Worm (Caenorhabditis elegans) whole organism, L4 larva: ENCODE data around the gene C29A12.6.

Experiments
- F10B5.3 ChIP-seq: sonication (generic microtip); optimal IDR thresholded peaks from 2 replicates; lab custom pipeline; 2016; ENCODE audit warnings: mild to moderate bottlenecking, missing genetic modification characterization, missing compliant biosample characterization
- F49E8.2 ChIP-seq: sonication (generic microtip); optimal IDR thresholded peaks from 2 replicates; lab custom pipeline; 2016; ENCODE audit warnings: missing compliant biosample characterization, mild to moderate bottlenecking, missing genetic modification characterization, borderline replicate concordance
- R02D3.7 ChIP-seq: fragments of 150-350 bp; sonication (generic microtip); optimal IDR thresholded peaks from 3 replicates; lab custom pipeline; 2014; ENCODE audit warnings: missing biosample characterization, missing genetic modification characterization
- T26A8.4 ChIP-seq: fragments of 200-800 bp; sonication (Bioruptor generic); IDR thresholded peaks from 2 replicates; pipeline ENCODE4 v1.3.6; 2022; ENCODE audit warnings: missing genetic modification characterization, missing compliant biosample characterization
- Y48G9A.11 ChIP-seq: fragments of 200-800 bp; sonication (Bioruptor generic); IDR thresholded peaks from 2 replicates; pipeline ENCODE4 v1.3.6; 2022; ENCODE audit warnings: missing genetic modification reagents, missing genetic modification characterization, missing compliant biosample characterization
- aly-2 ChIP-seq: sonication (generic microtip); optimal IDR thresholded peaks from 2 replicates; lab custom pipeline; 2018; ENCODE audit warnings: missing biosample characterization, missing genetic modification characterization
- ceh-32 ChIP-seq: sonication (generic microtip); optimal IDR thresholded peaks from 2 replicates; lab custom pipeline; 2016; ENCODE audit warnings: mild to moderate bottlenecking, missing genetic modification characterization, missing compliant biosample characterization; ENCODE audit not compliant: poor library complexity
- ceh-62 ChIP-seq: sonication (generic microtip); optimal IDR thresholded peaks from 2 replicates; lab custom pipeline; 2017; ENCODE audit warnings: missing biosample characterization, missing genetic modification characterization
- ceh-82 ChIP-seq: sonication (generic microtip); optimal IDR thresholded peaks from 2 replicates; lab custom pipeline; 2017; ENCODE audit warnings: missing biosample characterization, missing genetic modification characterization
- ces-1 ChIP-seq: fragments of 150-350 bp; sonication (generic microtip); optimal IDR thresholded peaks from 4 replicates; lab custom pipeline; 2014; ENCODE audit warnings: missing biosample characterization, missing genetic modification reagents, missing genetic modification characterization
- cey-2 ChIP-seq: sonication (generic microtip); optimal IDR thresholded peaks from 3 replicates; lab custom pipeline; 2017; ENCODE audit warnings: missing genetic modification characterization, mild to moderate bottlenecking, missing compliant biosample characterization, antibody characterized with exemption, borderline replicate concordance; ENCODE audit not compliant: insufficient read depth
- ctbp-1 ChIP-seq: fragments of 200-800 bp; sonication (Bioruptor generic); IDR thresholded peaks from 2 replicates; pipeline ENCODE4 v1.3.6; 2022; ENCODE audit warnings: missing genetic modification reagents, missing genetic modification characterization, missing compliant biosample characterization
- daf-19 ChIP-seq: fragments of 200-800 bp; sonication (Bioruptor generic); conservative IDR thresholded peaks from 2 replicates; pipeline ENCODE4 v1.3.6; 2022; ENCODE audit warnings: missing genetic modification characterization, missing compliant biosample characterization
- daf-8 ChIP-seq: fragments of 200-800 bp; sonication (Bioruptor generic); IDR thresholded peaks from 2 replicates; pipeline ENCODE4 v1.3.6; 2022; ENCODE audit warnings: missing genetic modification characterization, missing compliant biosample characterization
- dmd-9 ChIP-seq: fragments of 200-800 bp; sonication (Bioruptor generic); IDR thresholded peaks from 2 replicates; pipeline ENCODE4 v1.3.6; 2022; ENCODE audit warnings: missing genetic modification reagents, missing genetic modification characterization, missing compliant biosample characterization
- dve-1 ChIP-seq: sonication (generic microtip); optimal IDR thresholded peaks from 2 replicates; lab custom pipeline; 2017; ENCODE audit warnings: antibody characterized with exemption, mild to moderate bottlenecking, missing genetic modification characterization, missing compliant biosample characterization; ENCODE audit not compliant: insufficient read depth
- egl-43 ChIP-seq: fragments of 200-800 bp; sonication (Bioruptor generic); IDR thresholded peaks from 2 replicates; pipeline ENCODE4 v1.3.6; 2022; ENCODE audit warnings: missing genetic modification reagents, missing genetic modification characterization, missing compliant biosample characterization
- fkh-10 ChIP-seq: fragments of 150-350 bp; optimal IDR thresholded peaks from 2 replicates; lab custom pipeline; 2014; ENCODE audit warnings: missing biosample characterization, missing genetic modification reagents, missing genetic modification characterization
- fos-1 ChIP-seq: fragments of 150-350 bp; optimal IDR thresholded peaks from 2 replicates; lab custom pipeline; 2014; ENCODE audit warnings: missing biosample characterization, missing genetic modification characterization
- hif-1 ChIP-seq, 2 experiments: sonication (generic microtip); optimal IDR thresholded peaks; 2 replicates each; lab custom pipeline; 2016 to 2017; ENCODE audit warnings: missing compliant biosample characterization in 2 of 2, missing genetic modification characterization in 2 of 2, missing genetic modification reagents in 2 of 2, missing genotype in 2 of 2, mild to moderate bottlenecking in 1 of 2
- lin-15B ChIP-seq: fragments of 150-350 bp; sonication (generic microtip); optimal IDR thresholded peaks from 3 replicates; lab custom pipeline; 2014; ENCODE audit warnings: missing biosample characterization, missing genetic modification characterization
- lin-29 ChIP-seq: fragments of 200-800 bp; sonication (Bioruptor generic); IDR thresholded peaks from 2 replicates; pipeline ENCODE4 v1.3.6; 2022; ENCODE audit warnings: missing genetic modification reagents, missing genetic modification characterization, missing compliant biosample characterization
- lin-39 ChIP-seq: fragments of 150-350 bp; optimal IDR thresholded peaks from 2 replicates; lab custom pipeline; 2014; ENCODE audit warnings: missing biosample characterization, missing genetic modification reagents, missing genetic modification characterization
- lir-3 ChIP-seq: sonication (generic microtip); optimal IDR thresholded peaks from 2 replicates; lab custom pipeline; 2016; ENCODE audit warnings: mild to moderate bottlenecking, missing genetic modification characterization, missing compliant biosample characterization
- mep-1 ChIP-seq: fragments of 150-350 bp; sonication (generic microtip); optimal IDR thresholded peaks from 3 replicates; lab custom pipeline; 2014; ENCODE audit warnings: missing biosample characterization, missing genetic modification characterization
- mes-2 ChIP-seq: sonication (generic microtip); optimal IDR thresholded peaks from 2 replicates; lab custom pipeline; 2016; ENCODE audit warnings: missing genotype, mild to moderate bottlenecking, missing genetic modification characterization, missing compliant biosample characterization; ENCODE audit not compliant: poor library complexity, severe bottlenecking
- nhr-10 ChIP-seq: fragments of 150-350 bp; optimal IDR thresholded peaks from 2 replicates; lab custom pipeline; 2014; ENCODE audit warnings: missing biosample characterization, missing genetic modification characterization
- nhr-102 ChIP-seq: sonication (generic microtip); optimal IDR thresholded peaks from 2 replicates; lab custom pipeline; 2016; ENCODE audit warnings: mild to moderate bottlenecking, missing genetic modification characterization, moderate library complexity, missing compliant biosample characterization
- nhr-11 ChIP-seq: fragments of 150-350 bp; optimal IDR thresholded peaks from 2 replicates; lab custom pipeline; 2014; ENCODE audit warnings: missing biosample characterization, missing genetic modification characterization
- nhr-237 ChIP-seq: sonication (generic microtip); optimal IDR thresholded peaks from 2 replicates; lab custom pipeline; 2017; ENCODE audit warnings: missing biosample characterization, missing genetic modification characterization
- nhr-25 ChIP-seq: sonication (generic microtip); optimal IDR thresholded peaks from 2 replicates; lab custom pipeline; 2017; ENCODE audit warnings: missing genetic modification characterization, mild to moderate bottlenecking, missing compliant biosample characterization, antibody characterized with exemption, moderate library complexity, borderline replicate concordance; ENCODE audit not compliant: insufficient read depth
- nhr-28 ChIP-seq: fragments of 150-350 bp; optimal IDR thresholded peaks from 2 replicates; lab custom pipeline; 2014; ENCODE audit warnings: missing biosample characterization, missing genetic modification characterization
- nhr-48 ChIP-seq: sonication (generic microtip); optimal IDR thresholded peaks from 2 replicates; lab custom pipeline; 2016; ENCODE audit warnings: mild to moderate bottlenecking, missing genetic modification characterization, missing compliant biosample characterization
- nhr-6 ChIP-seq: fragments of 150-350 bp; optimal IDR thresholded peaks from 2 replicates; lab custom pipeline; 2014; ENCODE audit warnings: missing biosample characterization, missing genetic modification characterization
- nhr-76 ChIP-seq: fragments of 150-350 bp; optimal IDR thresholded peaks from 2 replicates; lab custom pipeline; 2014; ENCODE audit warnings: missing biosample characterization, missing genetic modification characterization
- nhr-77 ChIP-seq: fragments of 150-350 bp; optimal IDR thresholded peaks from 2 replicates; lab custom pipeline; 2014; ENCODE audit warnings: missing biosample characterization, missing genetic modification characterization
- pha-4 ChIP-seq, 2 experiments: fragments of 150-350 bp in 1 of 2; fragments of 200-800 bp in 1 of 2; sonication (Bioruptor generic) in 1 of 2; IDR thresholded peaks in 1 of 2; optimal IDR thresholded peaks in 1 of 2; 2 replicates each; pipeline versions ENCODE4 v1.3.6 to Lab custom; 2014 to 2022; ENCODE audit warnings: missing genetic modification characterization in 2 of 2, missing genetic modification reagents in 2 of 2, missing biosample characterization in 1 of 2, missing compliant biosample characterization in 1 of 2
- pqm-1 ChIP-seq: sonication (generic microtip); optimal IDR thresholded peaks from 2 replicates; lab custom pipeline; 2017; ENCODE audit warnings: missing biosample characterization, missing genetic modification characterization
- rbr-2 ChIP-seq: sonication (generic microtip); optimal IDR thresholded peaks from 2 replicates; lab custom pipeline; 2016; ENCODE audit warnings: missing genotype, missing genetic modification characterization, missing compliant biosample characterization
- sdz-12 ChIP-seq: fragments of 200-800 bp; sonication (Bioruptor generic); optimal IDR thresholded peaks from 2 replicates; lab custom pipeline; 2018; ENCODE audit warnings: mild to moderate bottlenecking, missing genetic modification characterization, missing compliant biosample characterization
- skn-1 ChIP-seq: fragments of 150-350 bp; optimal IDR thresholded peaks from 2 replicates; lab custom pipeline; 2014; ENCODE audit warnings: missing biosample characterization, missing genetic modification characterization
- snpc-4 ChIP-seq: fragments of 150-350 bp; optimal IDR thresholded peaks from 2 replicates; lab custom pipeline; 2014; ENCODE audit warnings: missing biosample characterization, missing genetic modification characterization
- spr-1 ChIP-seq: sonication (generic microtip); optimal IDR thresholded peaks from 2 replicates; lab custom pipeline; 2016; ENCODE audit warnings: mild to moderate bottlenecking, missing genetic modification characterization, missing compliant biosample characterization
- spr-3 ChIP-seq: fragments of 200-800 bp; sonication (Bioruptor generic); optimal IDR thresholded peaks from 2 replicates; lab custom pipeline; 2018; ENCODE audit warnings: mild to moderate bottlenecking, missing genetic modification characterization, missing compliant biosample characterization
- unc-130 ChIP-seq: sonication (generic microtip); optimal IDR thresholded peaks from 2 replicates; lab custom pipeline; 2016; ENCODE audit warnings: missing genetic modification reagents, missing genetic modification characterization, missing compliant biosample characterization
- vab-7 ChIP-seq: fragments of 200-800 bp; sonication (Bioruptor generic); IDR thresholded peaks from 2 replicates; pipeline ENCODE4 v1.3.6; 2022; ENCODE audit warnings: missing genetic modification reagents, missing genetic modification characterization, missing compliant biosample characterization
- zip-11 ChIP-seq: fragments of 200-800 bp; sonication (Bioruptor generic); IDR thresholded peaks from 2 replicates; pipeline ENCODE4 v1.3.6; 2022; ENCODE audit warnings: missing genetic modification characterization, missing compliant biosample characterization

Gene C29A12.6

ce11 chrV:10856901-10857637 lies 10.1 kb downstream of the C29A12.6 start (continued):
- TF ChIP-seq nhr-48 (tag; lab: Kevin White, UChicago): no peak

DNA sequence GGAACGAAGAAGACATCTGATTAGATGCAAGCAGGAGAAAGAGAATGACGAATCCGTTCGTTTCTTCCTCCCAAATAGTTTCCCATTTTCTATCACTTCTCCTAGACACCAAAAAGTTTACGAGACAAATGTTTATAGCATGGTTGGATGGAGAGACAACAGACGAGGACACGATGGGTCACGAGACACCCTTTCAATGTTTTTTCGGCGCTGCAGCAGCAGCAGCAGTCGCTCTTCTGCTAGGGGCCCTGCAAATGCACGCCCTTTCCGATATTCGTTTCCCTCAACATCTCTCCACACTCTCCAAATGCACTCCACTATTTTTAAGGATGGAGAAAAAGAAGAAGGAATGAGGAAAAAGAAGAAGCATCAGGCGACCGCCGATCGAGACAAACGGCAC lies 11.3 kb downstream of the C29A12.6 start:
- TF ChIP-seq fkh-10 (GFP tag; lab: Kevin White, UChicago) (peak; percentile 45), R02D3.7 (tag; lab: Kevin White, UChicago) (no peak), nhr-6 (tag; lab: Kevin White, UChicago) (peak; percentile 62), rbr-2 (tag; lab: Kevin White, UChicago) (peak; percentile 70), T26A8.4 (GFP tag; lab: Robert Waterston, UW) (no peak), egl-43 (GFP tag; lab: Robert Waterston, UW) (peak; percentile 46; the same call in 1 of the 2 replicates), zip-11 (GFP tag; lab: Robert Waterston, UW) (no peak), daf-8 (GFP tag; lab: Robert Waterston, UW) (no peak), mep-1 (peak; percentile 81), daf-19 (GFP tag; lab: Robert Waterston, UW) (no peak), F49E8.2 (no peak), nhr-237 (tag; lab: Kevin White, UChicago) (no peak), nhr-11 (tag; lab: Kevin White, UChicago) (peak; percentile 74), cey-2 (peak; percentile 7), nhr-10 (no peak), nhr-76 (tag; lab: Kevin White, UChicago) (peak; percentile 25), lir-3 (no peak), sdz-12 (GFP tag; lab: Kevin White, UChicago) (peak; percentile 36), ceh-32 (tag; lab: Kevin White, UChicago) (peak; percentile 34), spr-3 (no peak), nhr-28 (tag; lab: Kevin White, UChicago) (no peak), hif-1 (tag; optimal IDR thresholded peaks at IDR 0.05; lab: Kevin White, UChicago) (peak in 1 of 2 experiments; percentile 63), ceh-62 (tag; lab: Kevin White, UChicago) (no peak), snpc-4 (no peak), pha-4 (GFP tag; IDR thresholded peaks at IDR 0.05; lab: Robert Waterston, UW) (peak; percentile 62; the same call in 1 of the 2 replicates), pha-4 (tag; optimal IDR thresholded peaks at IDR 0.05; lab: Kevin White, UChicago) (no peak), skn-1 (tag; lab: Kevin White, UChicago) (no peak), lin-29 (0 out of 2 replicates have a peak, but pooled peaks have one; percentile 12), dve-1 (tag; lab: Kevin White, UChicago) (peak; percentile 34), ces-1 (no peak), aly-2 (no peak), nhr-77 (no peak), unc-130 (GFP tag; lab: Kevin White, UChicago) (no peak), F10B5.3 (tag; lab: Kevin White, UChicago) (no peak), Y48G9A.11 (GFP tag; lab: Robert Waterston, UW) (no peak), spr-1 (tag; lab: Kevin White, UChicago) (no peak), lin-39 (tag; lab: Kevin White, UChicago) (no peak), vab-7 (GFP tag; lab: Robert Waterston, UW) (peak; percentile 44), mes-2 (peak; percentile 51), dmd-9 (GFP tag; lab: Robert Waterston, UW) (0 out of 2 replicates have a peak, but pooled peaks have one; percentile 13), nhr-102 (tag; lab: Kevin White, UChicago) (no peak), lin-15B (tag; lab: Kevin White, UChicago) (no peak), ctbp-1 (GFP tag; lab: Robert Waterston, UW) (peak; percentile 85), fos-1 (tag; lab: Kevin White, UChicago) (peak; percentile 30), nhr-25 (no peak), pqm-1 (tag; lab: Kevin White, UChicago) (no peak), ceh-82 (tag; lab: Kevin White, UChicago) (no peak)
